Worm (Caenorhabditis elegans) whole organism, early embryonic: Measurements from ENCODE around the gene sss-1.
"Not testable (repeated sequence)": the region's sequence is repeated elsewhere in the genome, so short reads cannot be mapped to it uniquely, and the experiment has no call there.

ENCODE experiments used
- B0310.2 ChIP-seq: sonication (generic microtip); optimal IDR thresholded peaks from 2 replicates; lab custom pipeline; 2016; ENCODE audit warnings: mild to moderate bottlenecking, missing genetic modification characterization, missing compliant biosample characterization
- F13C5.2 ChIP-seq: sonication (generic microtip); optimal IDR thresholded peaks from 2 replicates; lab custom pipeline; 2017; ENCODE audit warnings: mild to moderate bottlenecking, missing genetic modification characterization, inconsistent platforms, missing compliant biosample characterization
- aly-1 ChIP-seq: sonication (generic microtip); optimal IDR thresholded peaks from 2 replicates; lab custom pipeline; 2016; ENCODE audit warnings: missing genetic modification characterization, missing compliant biosample characterization
- ama-1 ChIP-seq: fragments of 150-350 bp; optimal IDR thresholded peaks from 2 replicates; lab custom pipeline; 2014
- ceh-36 ChIP-seq: sonication (generic microtip); optimal IDR thresholded peaks from 2 replicates; lab custom pipeline; 2016; ENCODE audit warnings: missing genetic modification characterization, inconsistent platforms, missing compliant biosample characterization
- ets-7 ChIP-seq: sonication (generic microtip); optimal IDR thresholded peaks from 2 replicates; lab custom pipeline; 2016; ENCODE audit warnings: missing genotype, missing genetic modification characterization, missing compliant biosample characterization
- flt-1 ChIP-seq: fragments of 200-800 bp; sonication (Bioruptor generic); IDR thresholded peaks from 2 replicates; pipeline ENCODE4 v1.3.6; 2022; ENCODE audit warnings: missing genetic modification characterization, missing compliant biosample characterization
- hmg-4 ChIP-seq: fragments of 200-800 bp; sonication (Bioruptor generic); optimal IDR thresholded peaks from 2 replicates; lab custom pipeline; 2018; ENCODE audit warnings: mild to moderate bottlenecking, missing genetic modification characterization, missing compliant biosample characterization
- hnd-1 ChIP-seq: sonication (generic microtip); optimal IDR thresholded peaks from 2 replicates; lab custom pipeline; 2016; ENCODE audit warnings: missing genetic modification characterization, missing compliant biosample characterization
- scrt-1 ChIP-seq: fragments of 200-800 bp; sonication (Bioruptor generic); IDR thresholded peaks from 2 replicates; pipeline ENCODE4 v1.3.6; 2022; ENCODE audit warnings: missing genetic modification characterization, missing compliant biosample characterization
- tbx-11 ChIP-seq: fragments of 200-800 bp; sonication (Bioruptor generic); IDR thresholded peaks from 2 replicates; pipeline ENCODE4 v1.3.6; 2022; ENCODE audit warnings: missing genetic modification characterization, missing compliant biosample characterization
- tbx-37 ChIP-seq: fragments of 200-800 bp; sonication (Bioruptor generic); conservative IDR thresholded peaks from 2 replicates; pipeline ENCODE4 v1.3.6; 2022; ENCODE audit warnings: missing genetic modification reagents, missing genetic modification characterization, missing compliant biosample characterization
- tra-4 ChIP-seq: sonication (generic microtip); optimal IDR thresholded peaks from 2 replicates; lab custom pipeline; 2017; ENCODE audit warnings: missing genetic modification characterization, missing compliant biosample characterization

DNA sequence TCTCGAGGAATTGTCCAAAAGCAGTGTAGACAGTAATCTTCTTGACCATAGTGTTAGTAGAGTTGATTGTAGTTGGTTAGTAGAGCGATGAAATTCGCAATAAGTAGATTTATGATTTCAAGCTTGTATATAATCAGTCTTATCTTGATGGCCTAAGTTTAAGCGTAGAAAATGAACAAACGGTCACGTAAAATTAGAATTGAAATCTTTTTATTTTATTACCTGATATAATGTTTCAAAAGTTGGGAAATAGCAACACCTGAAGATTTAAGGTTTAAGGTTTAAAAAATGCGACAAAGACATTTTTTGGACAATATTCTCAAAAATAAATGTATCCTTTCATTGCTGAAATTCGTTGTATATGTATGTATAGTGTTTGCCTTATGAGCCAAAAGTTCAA, at the start of gene sss-1:
- TF ChIP-seq hnd-1 (tag; lab: Kevin White, UChicago); flt-1; tra-4 (tag; lab: Kevin White, UChicago); B0310.2 (tag; lab: Kevin White, UChicago); hmg-4; scrt-1 (GFP tag; lab: Robert Waterston, UW); ama-1; tbx-11 (GFP tag; lab: Robert Waterston, UW); F13C5.2 (tag; lab: Kevin White, UChicago); tbx-37 (GFP tag; lab: Robert Waterston, UW); aly-1 (tag; lab: Kevin White, UChicago); ets-7 (tag; lab: Kevin White, UChicago); ceh-36 (tag; lab: Kevin White, UChicago): not testable (repeated sequence)
